Worm (Caenorhabditis elegans) whole organism, L1 larva: ENCODE data around the gene nas-4.
A peak's percentile ranks its signal among the peaks of the same experiment; 100 is the strongest.

Experiments used
- C04F5.9 ChIP-seq: sonication (generic microtip); optimal IDR thresholded peaks from 2 replicates; lab custom pipeline; 2016; ENCODE audit warnings: missing genetic modification characterization, missing compliant biosample characterization
- aha-1 ChIP-seq: fragments of 150-350 bp; optimal IDR thresholded peaks from 2 replicates; lab custom pipeline; 2014; ENCODE audit warnings: missing biosample characterization, missing genetic modification characterization
- ama-1 ChIP-seq: fragments of 150-350 bp; optimal IDR thresholded peaks from 2 replicates; lab custom pipeline; 2014
- ceh-63 ChIP-seq: fragments of 200-800 bp; sonication (Bioruptor generic); optimal IDR thresholded peaks from 2 replicates; lab custom pipeline; 2018; ENCODE audit warnings: mild to moderate bottlenecking, missing genetic modification characterization, missing compliant biosample characterization
- ceh-8 ChIP-seq: fragments of 200-800 bp; sonication (Bioruptor generic); optimal IDR thresholded peaks from 2 replicates; lab custom pipeline; 2018; ENCODE audit warnings: mild to moderate bottlenecking, missing genetic modification characterization, moderate library complexity, missing compliant biosample characterization
- ceh-88 ChIP-seq: fragments of 200-800 bp; sonication (Bioruptor generic); IDR thresholded peaks from 2 replicates; pipeline ENCODE4 v1.3.6; 2022; ENCODE audit warnings: missing genetic modification characterization, missing compliant biosample characterization
- dsc-1 ChIP-seq: sonication (generic microtip); optimal IDR thresholded peaks from 2 replicates; lab custom pipeline; 2016; ENCODE audit warnings: mild to moderate bottlenecking, missing genetic modification characterization, missing compliant biosample characterization
- efl-1 ChIP-seq, 4 experiments: fragments of 150-350 bp; optimal IDR thresholded peaks in 3 of 4; peaks in 1 of 4; 1 replicate in 1 of 4; 2 replicates in 3 of 4; lab custom pipeline; 2014; ENCODE audit warnings: missing biosample characterization in 2 of 4, missing genetic modification characterization in 2 of 4, missing genetic modification reagents in 2 of 4
- efl-3 ChIP-seq: fragments of 200-800 bp; sonication (Bioruptor generic); optimal IDR thresholded peaks from 2 replicates; lab custom pipeline; 2018; ENCODE audit warnings: mild to moderate bottlenecking, missing genetic modification characterization, missing compliant biosample characterization
- egl-13 ChIP-seq: sonication (generic microtip); optimal IDR thresholded peaks from 2 replicates; lab custom pipeline; 2016; ENCODE audit warnings: missing genotype, missing genetic modification reagents, missing genetic modification characterization, missing compliant biosample characterization
- elt-2 ChIP-seq: sonication (generic microtip); optimal IDR thresholded peaks from 2 replicates; lab custom pipeline; 2016; ENCODE audit warnings: missing genetic modification characterization, mild to moderate bottlenecking, inconsistent platforms, missing compliant biosample characterization, missing genetic modification reagents
- elt-3 ChIP-seq, 6 experiments: fragments of 150-350 bp in 1 of 6; sonication (generic microtip); optimal IDR thresholded peaks; 2 replicates each; lab custom pipeline; 2017 to 2018; ENCODE audit warnings: missing biosample characterization in 6 of 6, missing genetic modification characterization in 6 of 6, inconsistent platforms in 1 of 6
- ets-5 ChIP-seq: fragments of 200-800 bp; sonication (Bioruptor generic); IDR thresholded peaks from 2 replicates; pipeline ENCODE4 v1.3.6; 2022; ENCODE audit warnings: missing genetic modification characterization, missing compliant biosample characterization
- fkh-10 ChIP-seq: sonication (generic microtip); optimal IDR thresholded peaks from 2 replicates; lab custom pipeline; 2017; ENCODE audit warnings: missing biosample characterization, missing genetic modification reagents, missing genetic modification characterization
- fkh-4 ChIP-seq: sonication (generic microtip); optimal IDR thresholded peaks from 2 replicates; lab custom pipeline; 2016; ENCODE audit warnings: missing compliant biosample characterization, missing genetic modification characterization, borderline replicate concordance
- fkh-8 ChIP-seq: sonication (generic microtip); optimal IDR thresholded peaks from 2 replicates; lab custom pipeline; 2016; ENCODE audit warnings: mild to moderate bottlenecking, missing genetic modification characterization, missing compliant biosample characterization
- hpl-2 ChIP-seq: fragments of 150-350 bp; optimal IDR thresholded peaks from 2 replicates; lab custom pipeline; 2014; ENCODE audit warnings: missing biosample characterization, missing genetic modification reagents, missing genetic modification characterization
- jun-1 ChIP-seq: fragments of 150-350 bp; optimal IDR thresholded peaks from 2 replicates; lab custom pipeline; 2014; ENCODE audit warnings: missing biosample characterization, missing genetic modification reagents, missing genetic modification characterization
- lin-35 ChIP-seq, 2 experiments: fragments of 150-350 bp; optimal IDR thresholded peaks; 2 replicates each; lab custom pipeline; 2014; ENCODE audit warnings: missing biosample characterization in 2 of 2, missing genetic modification characterization in 2 of 2, missing genetic modification reagents in 2 of 2
- lin-39 ChIP-seq: fragments of 150-350 bp; optimal IDR thresholded peaks from 2 replicates; lab custom pipeline; 2014; ENCODE audit warnings: missing biosample characterization, missing genetic modification reagents, missing genetic modification characterization
- lsy-2 ChIP-seq, 2 experiments: fragments of 150-350 bp; optimal IDR thresholded peaks; 2 replicates each; lab custom pipeline; 2014; ENCODE audit warnings: missing biosample characterization in 2 of 2, missing genetic modification characterization in 2 of 2
- mdl-1 ChIP-seq, 2 experiments: fragments of 150-350 bp; optimal IDR thresholded peaks; 2 replicates each; lab custom pipeline; 2014 to 2017; ENCODE audit warnings: missing biosample characterization in 2 of 2, missing genetic modification characterization in 2 of 2, inconsistent platforms in 1 of 2
- mef-2 ChIP-seq: fragments of 150-350 bp; optimal IDR thresholded peaks from 2 replicates; lab custom pipeline; 2014; ENCODE audit warnings: missing biosample characterization, missing genetic modification characterization
- nhr-20 ChIP-seq: sonication (generic microtip); optimal IDR thresholded peaks from 2 replicates; lab custom pipeline; 2016; ENCODE audit warnings: mild to moderate bottlenecking, missing genetic modification characterization, missing compliant biosample characterization
- nhr-237 ChIP-seq: fragments of 150-350 bp; optimal IDR thresholded peaks from 2 replicates; lab custom pipeline; 2014; ENCODE audit warnings: missing biosample characterization, missing genetic modification characterization
- nhr-28 ChIP-seq: fragments of 150-350 bp; optimal IDR thresholded peaks from 2 replicates; lab custom pipeline; 2014; ENCODE audit warnings: missing biosample characterization, missing genetic modification characterization
- nhr-47 ChIP-seq: sonication (generic microtip); optimal IDR thresholded peaks from 2 replicates; lab custom pipeline; 2016; ENCODE audit warnings: mild to moderate bottlenecking, missing genetic modification characterization, moderate library complexity, missing compliant biosample characterization
- nhr-84 ChIP-seq: sonication (generic microtip); optimal IDR thresholded peaks from 2 replicates; lab custom pipeline; 2017; ENCODE audit warnings: missing biosample characterization, missing genetic modification characterization
- nhr-85 ChIP-seq: sonication (generic microtip); peaks from one replicate; lab custom pipeline; 2016; ENCODE audit warnings: missing genetic modification characterization, inconsistent platforms, missing compliant biosample characterization
- nhr-90 ChIP-seq: sonication (generic microtip); optimal IDR thresholded peaks from 2 replicates; lab custom pipeline; 2016; ENCODE audit warnings: mild to moderate bottlenecking, missing genetic modification characterization, missing compliant biosample characterization; ENCODE audit not compliant: poor library complexity
- pax-3 ChIP-seq: fragments of 200-800 bp; sonication (Bioruptor generic); optimal IDR thresholded peaks from 2 replicates; lab custom pipeline; 2018; ENCODE audit warnings: mild to moderate bottlenecking, missing genetic modification characterization, moderate library complexity, missing compliant biosample characterization
- pqm-1 ChIP-seq: sonication (generic microtip); optimal IDR thresholded peaks from 3 replicates; lab custom pipeline; 2017; ENCODE audit warnings: missing biosample characterization, missing genetic modification characterization
- rnt-1 ChIP-seq: sonication (generic microtip); optimal IDR thresholded peaks from 2 replicates; lab custom pipeline; 2016; ENCODE audit warnings: mild to moderate bottlenecking, missing genetic modification characterization, moderate library complexity, missing compliant biosample characterization
- snu-23 ChIP-seq: sonication (generic microtip); optimal IDR thresholded peaks from 2 replicates; lab custom pipeline; 2016; ENCODE audit warnings: missing genetic modification characterization, missing compliant biosample characterization
- sptf-1 ChIP-seq: fragments of 150-350 bp; optimal IDR thresholded peaks from 2 replicates; lab custom pipeline; 2014; ENCODE audit warnings: missing biosample characterization, missing genetic modification characterization
- unc-98 ChIP-seq: fragments of 200-800 bp; sonication (Bioruptor generic); IDR thresholded peaks from 2 replicates; pipeline ENCODE4 v1.3.6; 2022; ENCODE audit warnings: missing genetic modification characterization, missing compliant biosample characterization
- vab-15 ChIP-seq: sonication (generic microtip); optimal IDR thresholded peaks from 2 replicates; lab custom pipeline; 2017; ENCODE audit warnings: missing genotype, mild to moderate bottlenecking, missing genetic modification characterization, missing compliant biosample characterization
- zag-1 ChIP-seq: fragments of 150-350 bp; optimal IDR thresholded peaks from 2 replicates; lab custom pipeline; 2014; ENCODE audit warnings: missing biosample characterization, missing genetic modification characterization
- zip-4 ChIP-seq: fragments of 200-800 bp; sonication (Bioruptor generic); optimal IDR thresholded peaks from 2 replicates; lab custom pipeline; 2018; ENCODE audit warnings: mild to moderate bottlenecking, missing genetic modification characterization, moderate library complexity, missing compliant biosample characterization
- ztf-11 ChIP-seq, 2 experiments: sonication (generic microtip); optimal IDR thresholded peaks; 2 replicates each; lab custom pipeline; 2016 to 2017; ENCODE audit warnings: missing genetic modification characterization in 2 of 2, missing biosample characterization in 1 of 2, missing compliant biosample characterization in 1 of 2

Gene nas-4

DNA sequence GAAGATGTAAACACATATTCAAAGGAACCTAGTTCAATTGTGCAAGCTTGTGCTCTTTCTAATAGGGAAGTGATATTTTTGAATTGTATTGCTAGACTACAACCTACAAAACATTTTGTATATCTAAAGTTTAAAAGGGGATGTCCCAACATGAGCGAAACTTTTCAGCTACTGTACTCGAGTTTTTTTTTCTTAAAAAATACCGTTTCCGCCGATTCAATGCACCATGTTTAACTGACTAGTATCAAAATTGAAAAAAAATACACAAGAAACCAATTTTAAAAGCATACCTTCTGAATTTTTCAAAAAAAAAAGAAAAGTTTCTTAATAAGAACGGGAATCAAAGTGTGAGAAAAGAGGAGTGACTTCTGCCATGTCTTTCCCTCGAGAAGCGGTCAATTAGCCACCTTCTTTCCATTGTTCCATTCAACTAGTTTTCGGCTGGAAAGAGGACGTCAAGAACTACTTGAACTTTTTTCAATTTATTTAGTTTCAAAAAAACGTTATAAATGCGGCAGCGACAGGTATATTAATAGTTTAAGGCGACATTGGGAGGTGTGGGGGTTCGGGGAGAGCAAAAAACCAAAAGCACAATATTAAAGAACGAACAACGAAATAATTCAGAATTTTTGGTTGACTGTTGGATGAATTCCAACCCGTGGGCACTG is at the start of gene nas-4 (continued):
- peak; percentile 5 for TF ChIP-seq nhr-20 (tag; lab: Kevin White, UChicago)
- TF ChIP-seq ets-5 (GFP tag; lab: Robert Waterston, UW), result no peak
- no peak for TF ChIP-seq vab-15 (tag; lab: Kevin White, UChicago)
- no peak for TF ChIP-seq ztf-11 (tag; optimal IDR thresholded peaks at IDR 0.05; lab: Kevin White, UChicago)
- TF ChIP-seq jun-1 (tag; lab: Kevin White, UChicago), result no peak
- TF ChIP-seq pqm-1 (tag; lab: Kevin White, UChicago), result no peak
- TF ChIP-seq fkh-10 (GFP tag; lab: Kevin White, UChicago), result no peak
- no peak for TF ChIP-seq aha-1 (tag; lab: Kevin White, UChicago)
- TF ChIP-seq elt-2 (tag; lab: Kevin White, UChicago), result no peak
- TF ChIP-seq efl-3 (GFP tag; lab: Kevin White, UChicago), result no peak
- peak; percentile 7 for TF ChIP-seq dsc-1 (tag; lab: Kevin White, UChicago)
- TF ChIP-seq nhr-90 (tag; lab: Kevin White, UChicago), result peak; percentile 40
- TF ChIP-seq ama-1 (lab: Kevin White, UChicago), result peak; percentile 38
- TF ChIP-seq lin-35 (GFP tag; optimal IDR thresholded peaks at IDR 0.05; lab: Kevin White, UChicago), result no peak
- TF ChIP-seq sptf-1, result no peak
- TF ChIP-seq zag-1, result no peak
- TF ChIP-seq fkh-8 (tag; lab: Kevin White, UChicago), result no peak
- no peak for TF ChIP-seq C04F5.9
- TF ChIP-seq nhr-237 (tag; lab: Kevin White, UChicago), result no peak
- TF ChIP-seq nhr-47, result peak; percentile 42
- TF ChIP-seq lin-39, result no peak
- no peak for TF ChIP-seq pax-3 (tag; lab: Kevin White, UChicago)
- TF ChIP-seq nhr-84 (tag; lab: Kevin White, UChicago), result no peak
- no peak for TF ChIP-seq hpl-2 (GFP tag; lab: Kevin White, UChicago)
- TF ChIP-seq efl-1 (optimal IDR thresholded peaks at IDR 0.05; lab: Kevin White, UChicago), result no peak
- TF ChIP-seq efl-1 (GFP tag; optimal IDR thresholded peaks at IDR 0.05 in 1 of 2; lab: Kevin White, UChicago), result no peak
- no peak for TF ChIP-seq egl-13 (tag; lab: Kevin White, UChicago)
- no peak for TF ChIP-seq rnt-1
- no peak for TF ChIP-seq elt-3 (tag; optimal IDR thresholded peaks at IDR 0.05; lab: Kevin White, UChicago)
- TF ChIP-seq mdl-1 (tag; optimal IDR thresholded peaks at IDR 0.05; lab: Kevin White, UChicago), result no peak
- no peak for TF ChIP-seq nhr-28
- TF ChIP-seq lsy-2 (tag; optimal IDR thresholded peaks at IDR 0.05; lab: Kevin White, UChicago), result no peak
- TF ChIP-seq, all 84 proteins: peak for 12

DNA sequence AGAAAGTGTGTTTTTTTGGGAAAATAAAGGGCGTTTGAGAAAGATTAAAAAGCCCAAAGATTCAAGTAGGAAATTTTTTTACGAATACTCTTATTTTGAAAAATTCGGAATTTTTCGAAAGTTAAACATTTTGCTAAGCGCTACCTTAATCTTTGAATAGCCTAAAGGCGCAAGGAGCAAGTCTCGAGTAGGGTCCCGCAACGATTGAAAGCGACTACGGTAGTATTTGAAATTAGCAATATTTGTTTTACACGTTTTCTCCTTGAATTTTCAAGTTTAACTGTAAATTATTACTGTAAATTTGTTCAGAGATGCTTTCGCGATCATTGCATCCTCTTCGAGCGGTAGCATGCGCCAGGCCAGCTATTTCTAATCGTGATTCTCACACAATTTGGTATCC is 49.5 kb upstream of the nas-4 start, which contains the start of gene nduf-2.2:
TSS of gene nduf-2.2 (plus strand) at position 310 of the 400 bp plus-strand sequence.
- TF ChIP-seq ceh-63 (GFP tag; lab: Kevin White, UChicago) (no peak), unc-98 (GFP tag; lab: Robert Waterston, UW) (no peak), zip-4 (no peak), ceh-8 (no peak), mef-2 (tag; lab: Kevin White, UChicago) (no peak), elt-2 (tag; lab: Kevin White, UChicago) (no peak), fkh-4 (no peak), ceh-88 (GFP tag; lab: Robert Waterston, UW) (no peak), snu-23 (no peak), nhr-85 (tag; lab: Kevin White, UChicago) (no peak), nhr-47 (no peak)
